Worm (Caenorhabditis elegans): ENCODE results near the gene fbxa-37.

fbxa-37 gene

ce11 chrIII:1295149-1295716 is 10.4 kb downstream of the fbxa-37 start, which contains the start of gene fbxa-35:
TSS of gene fbxa-35 (plus strand) at chrIII:1295666.
- TF ChIP-seq elt-2 (tag; optimal IDR thresholded peaks at IDR 0.05) (peak; percentile 63), nhr-237 (tag; optimal IDR thresholded peaks at IDR 0.05) (no peak), pqm-1 (tag; optimal IDR thresholded peaks at IDR 0.05) (peak; percentile 86), elt-1 (tag; optimal IDR thresholded peaks at IDR 0.05) (no peak)

DNA sequence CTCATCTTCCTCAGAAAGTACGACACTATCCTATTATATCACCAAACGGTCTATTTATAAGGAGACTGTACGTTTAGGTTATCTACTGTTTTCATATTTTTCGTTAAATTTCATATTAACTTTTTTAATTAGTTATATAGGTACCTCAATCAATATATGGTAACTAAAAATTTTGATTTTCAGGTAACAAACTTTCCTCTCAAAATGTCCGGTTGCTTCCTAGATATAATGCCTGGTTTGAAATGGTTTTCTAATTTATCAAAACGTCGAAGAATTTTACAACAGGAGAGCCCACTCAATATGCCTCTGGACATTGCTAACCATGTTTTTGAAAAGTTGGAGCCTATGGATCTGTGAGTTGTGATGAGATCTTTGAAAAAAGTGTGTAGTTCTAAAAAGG is 12.8 kb downstream of the fbxa-37 start, which contains the start of gene fbxa-28:
Gene fbxa-28 (plus strand): TSS at position 301 of the 400 bp plus-strand sequence.
- TF ChIP-seq fos-1 (tag; optimal IDR thresholded peaks at IDR 0.05) (no peak), nhr-12 (tag; optimal IDR thresholded peaks at IDR 0.05) (no peak), elt-3 (tag; optimal IDR thresholded peaks at IDR 0.05) (no peak), lin-39 (tag; optimal IDR thresholded peaks at IDR 0.05) (no peak), eor-1 (tag; optimal IDR thresholded peaks at IDR 0.05) (no peak), fkh-10 (GFP tag; optimal IDR thresholded peaks at IDR 0.05) (no peak), lin-15B (tag; optimal IDR thresholded peaks at IDR 0.05) (no peak), nhr-77 (tag; optimal IDR thresholded peaks at IDR 0.05) (no peak), lsy-12 (tag; optimal IDR thresholded peaks at IDR 0.05) (no peak), snpc-4 (tag; optimal IDR thresholded peaks at IDR 0.05) (no peak), nhr-28 (tag; optimal IDR thresholded peaks at IDR 0.05) (no peak), nhr-11 (tag; optimal IDR thresholded peaks at IDR 0.05) (no peak)

ce11 chrIII:1303414-1303813 is 18.6 kb downstream of the fbxa-37 start, which contains the start of gene fbxa-75:
TSS of gene fbxa-75 (plus strand) at chrIII:1303714.
- no peak for TF ChIP-seq R02D3.7 (tag; optimal IDR thresholded peaks at IDR 0.05)

DNA sequence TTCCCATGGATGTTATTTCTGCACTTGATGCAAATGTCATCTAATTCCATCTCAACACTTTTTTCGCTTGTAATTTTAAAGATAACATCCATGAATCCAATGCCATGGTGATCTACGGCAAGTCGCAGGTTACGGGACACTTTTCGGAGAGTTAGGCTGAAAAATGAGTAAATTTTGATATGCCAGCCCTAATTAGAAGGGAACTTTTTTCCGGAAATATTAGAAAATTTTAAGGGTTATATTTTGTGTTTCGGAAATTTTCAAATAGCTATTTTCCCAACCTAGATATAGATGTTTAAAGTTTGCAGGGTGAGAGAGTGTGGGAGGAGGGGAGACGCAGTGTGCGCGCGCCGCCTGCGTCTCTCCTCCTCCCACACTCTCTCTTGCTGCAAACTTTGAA is 22.5 kb downstream of the fbxa-37 start:
- TF ChIP-seq pqm-1 (tag; optimal IDR thresholded peaks at IDR 0.05): no peak
- no peak for TF ChIP-seq elt-2 (tag; optimal IDR thresholded peaks at IDR 0.05)
- TF ChIP-seq lin-15B (tag; optimal IDR thresholded peaks at IDR 0.05): no peak
- no peak for TF ChIP-seq egl-27 (tag; optimal IDR thresholded peaks at IDR 0.05)
- TF ChIP-seq zag-1 (tag; optimal IDR thresholded peaks at IDR 0.05): no peak
- no peak for TF ChIP-seq nhr-76 (tag; optimal IDR thresholded peaks at IDR 0.05)
- no peak for TF ChIP-seq ceh-28 (tag; optimal IDR thresholded peaks at IDR 0.05)
- TF ChIP-seq egl-5 (tag; optimal IDR thresholded peaks at IDR 0.05): no peak
- TF ChIP-seq ztf-4 (tag; optimal IDR thresholded peaks at IDR 0.05): no peak
- no peak for TF ChIP-seq mml-1 (tag; optimal IDR thresholded peaks at IDR 0.05)
- no peak for TF ChIP-seq nhr-28 (tag; optimal IDR thresholded peaks at IDR 0.05)
- TF ChIP-seq fos-1 (tag; optimal IDR thresholded peaks at IDR 0.05): no peak
- TF ChIP-seq nhr-12 (tag; optimal IDR thresholded peaks at IDR 0.05): no peak
- TF ChIP-seq ceh-82 (tag; optimal IDR thresholded peaks at IDR 0.05): no peak
- no peak for TF ChIP-seq unc-39 (tag; optimal IDR thresholded peaks at IDR 0.05)
- no peak for TF ChIP-seq aly-2 (tag; optimal IDR thresholded peaks at IDR 0.05)
- TF ChIP-seq fkh-2 (tag; optimal IDR thresholded peaks at IDR 0.05): no peak

- TF ChIP-seq elt-2 (tag; optimal IDR thresholded peaks at IDR 0.05) (peak; percentile 67), ceh-82 (tag; optimal IDR thresholded peaks at IDR 0.05) (no peak), lsy-12 (tag; optimal IDR thresholded peaks at IDR 0.05) (no peak), egl-27 (tag; optimal IDR thresholded peaks at IDR 0.05) (no peak), unc-62 (GFP tag; optimal IDR thresholded peaks at IDR 0.05) (no peak), nhr-77 (tag; optimal IDR thresholded peaks at IDR 0.05) (no peak), zag-1 (tag; optimal IDR thresholded peaks at IDR 0.05) (no peak), daf-12 (tag; optimal IDR thresholded peaks at IDR 0.05) (no peak), pha-4 (tag; optimal IDR thresholded peaks at IDR 0.05) (peak; percentile 77), pqm-1 (tag; optimal IDR thresholded peaks at IDR 0.05) (peak; percentile 67), tbx-2 (tag; optimal IDR thresholded peaks at IDR 0.05) (no peak)
Observed at ce11 chrIII:1308209-1308608, 23.4 kb downstream of the fbxa-37 start, which contains the start of gene fbxa-79. TSS of gene fbxa-79 (minus strand) at chrIII:1308294.

DNA sequence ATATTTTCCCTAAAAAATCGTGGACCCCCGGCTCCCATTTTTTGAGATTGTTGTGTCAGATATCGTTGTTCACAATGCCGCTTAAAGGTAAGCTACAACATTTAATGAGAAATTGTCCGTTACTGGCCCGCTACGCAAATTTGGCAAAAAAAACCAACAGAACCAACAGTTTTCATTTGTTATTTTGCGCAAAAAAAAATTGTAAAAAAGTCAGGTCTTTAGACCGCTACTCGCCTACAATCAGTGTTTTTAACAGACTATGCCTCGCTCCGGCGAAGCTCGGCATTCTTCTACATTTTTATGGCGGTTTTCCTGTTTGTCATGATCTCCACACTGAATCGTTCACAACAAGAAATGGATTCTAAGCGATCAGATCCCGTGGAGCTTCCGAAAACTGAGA is 24.1 kb downstream of the fbxa-37 start, which contains the start of gene Y82E9BL.12:
Gene Y82E9BL.12 (plus strand): TSS at position 301 of the 400 bp plus-strand sequence.
- no peak for TF ChIP-seq nhr-12 (tag; optimal IDR thresholded peaks at IDR 0.05)
- TF ChIP-seq nhr-77 (tag; optimal IDR thresholded peaks at IDR 0.05): no peak
- no peak for TF ChIP-seq nhr-25 (tag; optimal IDR thresholded peaks at IDR 0.05)
- TF ChIP-seq lsy-12 (tag; optimal IDR thresholded peaks at IDR 0.05): no peak
- no peak for TF ChIP-seq hmg-11 (tag; optimal IDR thresholded peaks at IDR 0.05)
- TF ChIP-seq eor-1 (tag; optimal IDR thresholded peaks at IDR 0.05): no peak
- no peak for TF ChIP-seq aly-2 (tag; optimal IDR thresholded peaks at IDR 0.05)
- no peak for TF ChIP-seq lin-39 (tag; optimal IDR thresholded peaks at IDR 0.05)
- TF ChIP-seq unc-62 (GFP tag; optimal IDR thresholded peaks at IDR 0.05): no peak
- TF ChIP-seq sea-2 (GFP tag; optimal IDR thresholded peaks at IDR 0.05): no peak
- TF ChIP-seq elt-2 (tag; optimal IDR thresholded peaks at IDR 0.05): no peak
- no peak for TF ChIP-seq fkh-2 (tag; optimal IDR thresholded peaks at IDR 0.05)
